Worm (Caenorhabditis elegans): ENCODE results near the gene ntl-3.

Gene ntl-3

DNA sequence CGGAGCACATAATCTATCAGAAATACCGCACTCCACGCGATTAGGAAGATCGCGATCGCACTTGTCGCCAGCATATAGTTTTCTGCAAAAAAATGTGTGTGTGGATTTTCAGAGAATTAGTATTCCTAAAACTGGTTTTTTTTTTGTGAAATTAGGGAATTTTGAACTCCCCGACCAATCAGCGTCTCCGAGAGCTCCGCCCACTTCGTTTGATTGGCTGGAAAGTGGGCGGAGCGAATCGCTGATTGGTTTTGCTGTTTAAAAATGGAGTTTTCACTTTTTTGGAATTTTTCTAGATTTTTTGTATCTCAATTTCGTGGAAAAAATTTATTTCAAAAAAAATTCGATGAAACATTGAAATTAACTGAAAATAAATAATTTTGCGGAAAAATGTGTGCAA, 14.9 kb upstream of the ntl-3 start:
- TF ChIP-seq tra-1 (GFP tag; IDR thresholded peaks at IDR 0.05) = no peak
- no peak for TF ChIP-seq zag-1 (tag; optimal IDR thresholded peaks at IDR 0.05)
- no peak for TF ChIP-seq ceh-28 (tag; optimal IDR thresholded peaks at IDR 0.05)
- TF ChIP-seq fkh-10 (GFP tag; optimal IDR thresholded peaks at IDR 0.05) = no peak
- TF ChIP-seq lsy-2 (tag; optimal IDR thresholded peaks at IDR 0.05) = no peak
- TF ChIP-seq nhr-11 (tag; optimal IDR thresholded peaks at IDR 0.05) = no peak

DNA sequence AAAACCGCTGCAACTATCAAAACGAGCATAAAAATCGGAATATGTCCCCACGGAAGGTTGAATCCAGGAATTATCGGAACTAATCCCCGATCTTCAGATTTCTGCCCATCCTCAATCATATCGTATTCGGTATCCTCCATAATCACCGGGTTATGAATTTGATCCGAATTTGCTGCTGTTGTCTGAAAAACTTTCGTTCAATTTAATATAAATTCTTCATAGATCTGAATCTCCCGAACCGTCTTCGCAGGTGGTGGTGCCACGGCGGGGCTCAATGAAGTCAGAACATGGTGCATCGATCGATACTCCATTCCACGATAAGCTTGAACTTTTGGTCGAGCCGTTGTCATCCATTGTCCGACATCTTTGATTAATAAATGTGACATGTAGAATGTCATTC, 10.6 kb upstream of the ntl-3 start:
- TF ChIP-seq vab-7 (GFP tag; IDR thresholded peaks at IDR 0.05) (no peak), ZK337.2 (GFP tag; IDR thresholded peaks at IDR 0.05) (no peak), mdt-29 (GFP tag; IDR thresholded peaks at IDR 0.05) (no peak), ceh-20 (GFP tag; IDR thresholded peaks at IDR 0.05) (no peak), lin-15B (tag; optimal IDR thresholded peaks at IDR 0.05) (no peak), nhr-6 (tag; optimal IDR thresholded peaks at IDR 0.05) (no peak), lsy-2 (tag; optimal IDR thresholded peaks at IDR 0.05) (no peak), jun-1 (tag; optimal IDR thresholded peaks at IDR 0.05) (no peak), F26F4.8 (GFP tag; conservative IDR thresholded peaks at IDR 0.05) (no peak), snpc-1.2 (GFP tag; IDR thresholded peaks at IDR 0.05) (no peak), ztf-11 (tag; optimal IDR thresholded peaks at IDR 0.05) (no peak), daf-16 (GFP tag; optimal IDR thresholded peaks at IDR 0.05) (no peak), daf-16 (tag; optimal IDR thresholded peaks at IDR 0.05) (no peak), daf-12 (tag; optimal IDR thresholded peaks at IDR 0.05) (no peak), aha-1 (tag) (no peak), ceh-28 (tag; optimal IDR thresholded peaks at IDR 0.05) (no peak), nhr-25 (tag; optimal IDR thresholded peaks at IDR 0.05; ENCODE audit: borderline replicate concordance, insufficient read depth) (no peak), F49E8.2 (tag; optimal IDR thresholded peaks at IDR 0.05; ENCODE audit: borderline replicate concordance) (no peak), pqm-1 (tag; optimal IDR thresholded peaks at IDR 0.05) (no peak)

DNA sequence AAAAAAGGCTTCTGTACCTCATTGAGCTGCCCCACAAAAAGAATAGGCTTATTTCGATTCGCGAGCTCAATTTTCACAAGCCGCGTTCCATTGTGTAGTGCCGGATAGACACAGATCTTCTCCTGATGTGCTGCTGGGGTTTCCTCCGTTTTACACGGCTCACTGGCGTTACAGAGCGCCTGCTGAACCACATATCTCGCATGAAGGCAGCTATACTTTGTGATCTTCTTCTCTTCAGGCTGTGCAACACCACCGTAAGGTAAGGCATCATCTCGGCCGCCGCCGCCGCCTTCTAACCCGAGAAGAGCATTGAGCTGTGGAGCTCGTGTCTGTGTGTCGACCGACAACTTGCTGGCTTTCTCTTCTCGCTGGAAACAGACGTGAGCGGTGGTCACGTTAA, 7.3 kb upstream of the ntl-3 start:
- TF ChIP-seq set-16 (GFP tag; IDR thresholded peaks at IDR 0.05) (peak; percentile 48), unc-62 (GFP tag; optimal IDR thresholded peaks at IDR 0.05 in 1 of 2) (peak in 1 of 2 experiments; percentile 73), unc-62 (tag; optimal IDR thresholded peaks at IDR 0.05) (no peak), F37D6.2 (tag; optimal IDR thresholded peaks at IDR 0.05) (no peak)

DNA sequence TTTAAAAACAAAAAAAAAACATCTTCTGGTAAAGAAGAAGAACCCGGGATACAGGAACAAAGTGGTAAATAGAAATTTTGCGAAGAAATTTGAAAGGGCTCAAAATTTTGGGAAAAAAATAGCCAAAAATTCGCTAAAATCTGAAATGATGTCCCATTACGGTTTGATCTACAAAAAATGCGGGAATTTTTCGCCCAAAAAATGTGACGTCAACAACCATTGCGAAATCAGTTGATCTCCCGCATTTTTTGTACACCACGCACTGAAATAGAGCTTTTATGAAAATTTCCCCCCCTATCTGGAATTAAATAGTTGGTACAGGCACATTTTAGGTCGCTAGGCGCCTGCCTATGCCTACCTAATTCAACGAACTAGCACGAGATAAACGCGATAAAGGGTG, 3.3 kb upstream of the ntl-3 start:
- TF ChIP-seq mxl-2 (GFP tag; conservative IDR thresholded peaks at IDR 0.05) = 0 out of 2 replicates have a peak, but pooled peaks have one; percentile 10
- no peak for TF ChIP-seq pha-4 (GFP tag; IDR thresholded peaks at IDR 0.05)
- TF ChIP-seq pha-4 (tag; optimal IDR thresholded peaks at IDR 0.05) = no peak
- TF ChIP-seq aha-1 (tag) = peak; percentile 68
- TF ChIP-seq nhr-41 (GFP tag; IDR thresholded peaks at IDR 0.05) = no peak

DNA sequence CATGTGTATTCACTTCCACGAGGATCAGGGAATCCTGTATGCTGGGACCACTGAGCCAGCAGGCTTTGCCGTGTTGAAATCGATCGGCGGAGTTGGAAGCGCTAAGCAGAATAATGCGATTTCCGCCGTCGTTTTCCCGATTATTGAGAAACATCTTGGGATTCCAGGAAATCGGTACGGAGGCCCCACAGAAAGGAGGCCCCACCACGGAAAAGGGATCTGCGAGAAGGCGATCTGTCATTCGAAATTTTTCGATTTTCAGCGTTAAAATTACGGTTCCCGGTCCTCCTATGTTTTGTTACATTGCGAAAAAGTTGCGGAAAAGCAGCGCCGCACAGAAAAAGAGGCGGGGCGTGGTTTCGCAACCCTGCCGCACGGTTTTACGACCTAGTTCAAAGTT, 2.1 kb upstream of the ntl-3 start:
- no peak for TF ChIP-seq madf-5 (GFP tag; IDR thresholded peaks at IDR 0.05)
- no peak for TF ChIP-seq lin-38 (GFP tag; IDR thresholded peaks at IDR 0.05)
- no peak for TF ChIP-seq ZK337.2 (GFP tag; IDR thresholded peaks at IDR 0.05)
- TF ChIP-seq lin-15B (tag; optimal IDR thresholded peaks at IDR 0.05) = no peak
- no peak for TF ChIP-seq nhr-28 (tag; optimal IDR thresholded peaks at IDR 0.05)
- no peak for TF ChIP-seq Y105C5A.15 (GFP tag; IDR thresholded peaks at IDR 0.05)
- no peak for TF ChIP-seq ama-1 (optimal IDR thresholded peaks at IDR 0.05)
- TF ChIP-seq mxl-3 (GFP tag; optimal IDR thresholded peaks at IDR 0.05) = no peak
- TF ChIP-seq T26A8.4 (GFP tag; IDR thresholded peaks at IDR 0.05) = no peak
- TF ChIP-seq dmd-6 (GFP tag; IDR thresholded peaks at IDR 0.05) = 0 out of 2 replicates have a peak, but pooled peaks have one; percentile 5
- TF ChIP-seq ceh-32 (tag; optimal IDR thresholded peaks at IDR 0.05; ENCODE audit: poor library complexity) = no peak
- TF ChIP-seq mes-2 (tag; optimal IDR thresholded peaks at IDR 0.05; ENCODE audit: poor library complexity, severe bottlenecking) = peak; percentile 47
- TF ChIP-seq vab-7 (GFP tag; IDR thresholded peaks at IDR 0.05) = 0 out of 2 replicates have a peak, but pooled peaks have one; percentile 16
- no peak for TF ChIP-seq nhr-76 (tag; optimal IDR thresholded peaks at IDR 0.05)
- no peak for TF ChIP-seq snpc-4 (tag; optimal IDR thresholded peaks at IDR 0.05)
- TF ChIP-seq jun-1 (tag; optimal IDR thresholded peaks at IDR 0.05) = no peak
- 0 out of 2 replicates have a peak, but pooled peaks have one; percentile 19 for TF ChIP-seq set-16 (GFP tag; IDR thresholded peaks at IDR 0.05)
